Worm (Caenorhabditis elegans): ENCODE data around the gene ost-1.

Gene ost-1

ce11 chrIV:1093870-1094564 lies 13.2 kb upstream of the ost-1 start, which contains the start of the genes cct-8 and Y55F3AR.2 (continued):
- TF ChIP-seq ets-4 (GFP tag; optimal IDR thresholded peaks at IDR 0.05) (peak; percentile 30), T07F8.4 (tag; optimal IDR thresholded peaks at IDR 0.05) (peak; percentile 4), F22D6.2 (tag; optimal IDR thresholded peaks at IDR 0.05) (peak; percentile 86), nhr-27 (tag; optimal IDR thresholded peaks at IDR 0.05) (peak; percentile 37), ztf-6 (GFP tag; IDR thresholded peaks at IDR 0.05) (peak; percentile 93), Y67H2A.10 (GFP tag; conservative IDR thresholded peaks at IDR 0.05) (peak; percentile 95), nhr-179 (tag; optimal IDR thresholded peaks at IDR 0.05) (no peak), pha-4 (tag; optimal IDR thresholded peaks at IDR 0.05) (peak; percentile 88), ceh-27 (GFP tag; optimal IDR thresholded peaks at IDR 0.05) (peak; percentile 96), hmg-1.2 (GFP tag; IDR thresholded peaks at IDR 0.05) (peak; percentile 91), ztf-3 (GFP tag; optimal IDR thresholded peaks at IDR 0.05) (peak; percentile 87), Y56A3A.18 (GFP tag; IDR thresholded peaks at IDR 0.05) (peak; percentile 99), hsf-1 (GFP tag; IDR thresholded peaks at IDR 0.05) (peak; percentile 98), attf-3 (GFP tag; conservative IDR thresholded peaks at IDR 0.05) (peak; percentile 95), mcd-1 (GFP tag; IDR thresholded peaks at IDR 0.05) (peak; percentile 99), rec-8 (tag; optimal IDR thresholded peaks at IDR 0.05) (peak; percentile 35 to 38), ccch-3 (GFP tag; optimal IDR thresholded peaks at IDR 0.05) (peak; percentile 1), bed-1 (GFP tag; IDR thresholded peaks at IDR 0.05) (0 out of 2 replicates have a peak, but pooled peaks have one; percentile 77), fkh-3 (tag; optimal IDR thresholded peaks at IDR 0.05) (peak; percentile 79), attf-5 (GFP tag; optimal IDR thresholded peaks at IDR 0.05) (peak; percentile 97), F57C9.4 (tag; optimal IDR thresholded peaks at IDR 0.05) (peak; percentile 65), ceh-91 (GFP tag; IDR thresholded peaks at IDR 0.05) (peak; percentile 96), C17E4.6 (GFP tag; IDR thresholded peaks at IDR 0.05) (peak; percentile 97), atf-7 (tag; optimal IDR thresholded peaks at IDR 0.05) (peak; percentile 96), aptf-3 (GFP tag; IDR thresholded peaks at IDR 0.05) (peak; percentile 83; the same call in 1 of the 2 replicates), dox-1 (GFP tag; IDR thresholded peaks at IDR 0.05) (peak; percentile 99), nhr-80 (tag; optimal IDR thresholded peaks at IDR 0.05) (peak; percentile 29), nfya-2 (GFP tag; IDR thresholded peaks at IDR 0.05) (peak; percentile 92), egrh-3 (GFP tag; IDR thresholded peaks at IDR 0.05) (peak; percentile 47; the same call in 1 of the 2 replicates), zim-3 (tag; optimal IDR thresholded peaks at IDR 0.05) (peak; percentile 82), unc-130 (GFP tag; optimal IDR thresholded peaks at IDR 0.05) (peak; percentile 71), lin-26 (GFP tag; IDR thresholded peaks at IDR 0.05) (peak; percentile 65; the same call in 1 of the 2 replicates), ceh-100 (GFP tag; IDR thresholded peaks at IDR 0.05) (peak; percentile 91), lin-35 (GFP tag; optimal IDR thresholded peaks at IDR 0.05) (peak; percentile 59 to 97 (median 88)), ztf-18 (tag; optimal IDR thresholded peaks at IDR 0.05) (peak; percentile 61), zfh-2 (GFP tag; conservative IDR thresholded peaks at IDR 0.05) (peak; percentile 91), B0035.1 (tag; optimal IDR thresholded peaks at IDR 0.05) (peak; percentile 82), snpc-4 (GFP tag; optimal IDR thresholded peaks at IDR 0.05) (peak; percentile 71), snpc-4 (tag; optimal IDR thresholded peaks at IDR 0.05) (peak; percentile 69 to 87 (median 78)), F52B5.7 (tag; optimal IDR thresholded peaks at IDR 0.05) (peak; percentile 92), F49E8.2 (tag; optimal IDR thresholded peaks at IDR 0.05; ENCODE audit: insufficient read depth) (peak; percentile 95), mes-4 (tag; optimal IDR thresholded peaks at IDR 0.05) (peak; percentile 35), dpff-1 (tag; optimal IDR thresholded peaks at IDR 0.05) (peak; percentile 77), rpc-1 (optimal IDR thresholded peaks at IDR 0.05) (peak; percentile 44), rpc-1 (tag; optimal IDR thresholded peaks at IDR 0.05) (peak; percentile 2), mxl-1 (tag; optimal IDR thresholded peaks at IDR 0.05) (peak; percentile 19), hmg-20 (GFP tag; IDR thresholded peaks at IDR 0.05) (peak; percentile 96), cebp-2 (GFP tag; IDR thresholded peaks at IDR 0.05) (peak; percentile 96)

Measured in whole organism, young adult.